Worm (Caenorhabditis elegans): ENCODE data around the gene cyn-3.

ce11 chrV:15150176-15150575 lies 39.6 kb upstream of the cyn-3 start:
- TF ChIP-seq ztf-7 (tag; optimal IDR thresholded peaks at IDR 0.05) (no peak), pqm-1 (tag; optimal IDR thresholded peaks at IDR 0.05) (no peak), aha-1 (tag) (no peak), ZK546.5 (tag; optimal IDR thresholded peaks at IDR 0.05) (no peak)
